Worm (Caenorhabditis elegans) whole organism, L4/young adult: ENCODE results near the gene mpst-4.

ENCODE experiments used
- W03F9.2 ChIP-seq: fragments of 150-350 bp; optimal IDR thresholded peaks from 2 replicates; lab custom pipeline; 2014; ENCODE audit warnings: missing biosample characterization, missing genetic modification characterization
- dao-5 ChIP-seq: sonication (generic microtip); optimal IDR thresholded peaks from 2 replicates; lab custom pipeline; 2016; ENCODE audit warnings: missing genotype, missing genetic modification characterization, moderate library complexity, missing compliant biosample characterization
- him-1 ChIP-seq: sonication (generic microtip); optimal IDR thresholded peaks from 2 replicates; lab custom pipeline; 2016; ENCODE audit warnings: missing genotype, missing genetic modification reagents, missing genetic modification characterization, missing compliant biosample characterization

Gene mpst-4

DNA sequence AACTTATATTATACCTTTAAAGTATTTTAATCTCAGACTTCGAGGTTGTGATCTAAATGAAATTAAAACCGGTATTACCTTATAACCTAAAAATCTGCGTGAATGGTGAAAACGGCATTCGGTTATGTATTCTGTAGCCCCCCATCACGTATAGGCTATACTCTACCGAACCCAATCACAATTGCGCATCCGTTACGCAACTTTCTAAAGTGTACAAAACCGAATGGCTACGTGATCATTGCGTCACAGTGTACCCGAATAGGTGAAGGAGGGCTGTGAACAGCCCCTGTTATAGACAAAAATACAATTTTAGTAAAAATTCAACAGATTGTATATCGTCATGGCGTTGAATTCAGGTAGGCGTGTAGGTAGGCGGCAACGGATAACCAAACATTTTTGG, 40.6 kb downstream of the mpst-4 start:
- TF ChIP-seq dao-5 (tag; lab: Kevin White, UChicago) (no peak), him-1 (tag; lab: Kevin White, UChicago) (no peak), W03F9.2 (tag; lab: Kevin White, UChicago) (no peak)

DNA sequence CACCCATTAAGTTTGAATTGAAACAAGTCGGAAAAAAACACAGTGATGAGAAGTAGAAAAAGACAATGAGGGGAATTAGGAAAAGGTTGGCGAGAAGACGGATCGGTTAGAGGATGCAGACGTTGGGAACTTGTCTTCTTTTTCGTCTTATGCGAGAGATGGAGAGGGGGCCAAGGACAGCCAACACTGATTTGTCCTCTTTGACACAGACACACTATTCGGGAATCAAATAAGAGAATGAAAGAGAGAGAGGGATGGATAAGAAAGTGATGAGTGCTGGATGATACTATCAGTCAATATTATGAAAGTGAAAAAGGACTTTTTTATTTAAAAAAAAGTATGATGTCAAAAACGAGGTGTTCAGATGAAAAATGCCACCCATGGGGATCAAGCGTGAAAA, 41.5 kb downstream of the mpst-4 start, which contains the start of gene lact-5:
Gene lact-5 (minus strand): TSS at position 1 of the 400 bp plus-strand sequence.
- TF ChIP-seq W03F9.2 (tag; lab: Kevin White, UChicago): no peak
- no peak for TF ChIP-seq him-1 (tag; lab: Kevin White, UChicago)
- no peak for TF ChIP-seq dao-5 (tag; lab: Kevin White, UChicago)

DNA sequence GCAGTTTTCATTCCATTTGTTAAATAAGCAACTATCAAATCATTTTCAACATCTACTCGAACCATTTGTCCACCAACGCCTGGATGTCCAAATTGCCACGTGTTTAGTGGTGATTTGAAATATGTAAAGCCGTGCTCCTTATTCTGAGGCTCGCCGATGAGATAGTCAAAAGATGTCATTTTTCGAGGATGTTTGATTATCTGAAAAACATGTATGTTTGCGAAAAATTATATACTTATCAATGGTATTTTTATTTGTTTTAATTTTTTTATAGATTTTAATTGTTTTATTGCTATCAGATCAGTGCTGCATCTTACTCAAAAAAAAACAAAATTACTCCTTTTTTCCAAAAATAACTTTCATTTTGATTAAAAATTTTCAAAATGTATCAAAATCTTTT, 44.5 kb downstream of the mpst-4 start:
- no peak for TF ChIP-seq W03F9.2 (tag; lab: Kevin White, UChicago)
- TF ChIP-seq him-1 (tag; lab: Kevin White, UChicago): no peak
- no peak for TF ChIP-seq dao-5 (tag; lab: Kevin White, UChicago)

DNA sequence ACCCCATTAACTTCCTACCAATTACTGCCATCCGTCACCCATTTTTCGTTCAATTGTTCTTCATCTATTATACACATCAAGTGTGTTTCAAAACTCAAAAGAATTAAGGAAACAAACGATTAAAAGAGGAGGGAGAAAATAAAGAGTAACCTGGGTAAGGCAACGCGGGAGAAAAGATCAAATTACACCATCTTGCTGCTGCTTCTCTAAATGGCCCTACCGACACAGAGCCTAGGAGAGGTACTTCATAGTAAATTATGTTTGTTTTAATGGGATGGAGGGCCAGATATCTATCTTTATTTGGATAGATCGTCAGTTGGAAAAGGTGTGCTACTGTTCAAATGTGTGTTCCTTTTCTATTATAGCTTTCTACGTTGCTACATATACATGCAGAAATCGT, 47.9 kb downstream of the mpst-4 start:
- TF ChIP-seq him-1 (tag; lab: Kevin White, UChicago) (no peak), dao-5 (tag; lab: Kevin White, UChicago) (no peak), W03F9.2 (tag; lab: Kevin White, UChicago) (no peak)
